Fruit fly (Drosophila melanogaster) whole organism: Measurements from ENCODE around the gene CG14710.

ENCODE experiments used
- Dll ChIP-seq: fragments of >200 bp; optimal IDR thresholded peaks from 2 replicates; lab custom pipeline; 2017
- EcR ChIP-seq, 2 experiments: fragments of >200 bp; optimal IDR thresholded peaks; 2 replicates each; lab custom pipeline; 2017; ENCODE audit warnings: missing biosample characterization in 2 of 2, missing genetic modification characterization in 2 of 2, missing genetic modification reagents in 2 of 2
- pan ChIP-seq: fragments of >200 bp; optimal IDR thresholded peaks from 2 replicates; lab custom pipeline; 2017
- psq ChIP-seq: fragments of >200 bp; optimal IDR thresholded peaks from 2 replicates; lab custom pipeline; 2017

dm6 chr3R:11670888-11671287 lies 51.0 kb downstream of the CG14710 start:
- no peak for TF ChIP-seq psq (lab: Kevin White, UChicago)
- no peak for TF ChIP-seq pan (lab: Kevin White, UChicago)
- TF ChIP-seq EcR (GFP tag; optimal IDR thresholded peaks at IDR 0.05; lab: Kevin White, UChicago) = no peak
- no peak for TF ChIP-seq Dll (lab: Kevin White, UChicago)
